Worm (Caenorhabditis elegans): Measurements from ENCODE around the gene T22B7.3.

T22B7.3 gene

ce11 chrX:5631626-5632025 lies 15.5 kb upstream of the T22B7.3 start, which contains the start of gene T22B7.8:
Gene T22B7.8, plus strand, starts transcription at chrX:5631926.
- no peak for TF ChIP-seq tab-1 (GFP tag; IDR thresholded peaks at IDR 0.05)
- TF ChIP-seq T22C8.4 (GFP tag; IDR thresholded peaks at IDR 0.05), result no peak
- no peak for TF ChIP-seq ztf-29 (GFP tag; IDR thresholded peaks at IDR 0.05)
- TF ChIP-seq klf-2 (GFP tag; conservative IDR thresholded peaks at IDR 0.05), result no peak
- no peak for TF ChIP-seq flt-1 (GFP tag; IDR thresholded peaks at IDR 0.05)
- TF ChIP-seq ztf-23 (GFP tag; IDR thresholded peaks at IDR 0.05), result no peak
- no peak for TF ChIP-seq ref-1 (GFP tag; conservative IDR thresholded peaks at IDR 0.05)
- TF ChIP-seq med-1 (GFP tag; optimal IDR thresholded peaks at IDR 0.05; ENCODE audit: insufficient read depth), result no peak

- TF ChIP-seq flt-1 (GFP tag; IDR thresholded peaks at IDR 0.05) (no peak), med-1 (GFP tag; optimal IDR thresholded peaks at IDR 0.05; ENCODE audit: insufficient read depth) (no peak), klf-2 (GFP tag; conservative IDR thresholded peaks at IDR 0.05) (no peak), ref-1 (GFP tag; conservative IDR thresholded peaks at IDR 0.05) (no peak), tab-1 (GFP tag; IDR thresholded peaks at IDR 0.05) (no peak), ztf-29 (GFP tag; IDR thresholded peaks at IDR 0.05) (no peak), cog-1 (tag; optimal IDR thresholded peaks at IDR 0.05) (no peak), T22C8.4 (GFP tag; IDR thresholded peaks at IDR 0.05) (no peak), ztf-23 (GFP tag; IDR thresholded peaks at IDR 0.05) (no peak)
Measured at ce11 chrX:5639562-5639961, 7.6 kb upstream of the T22B7.3 start.

- no peak for TF ChIP-seq cog-1 (tag; optimal IDR thresholded peaks at IDR 0.05)
- no peak for TF ChIP-seq T22C8.4 (GFP tag; IDR thresholded peaks at IDR 0.05)
- TF ChIP-seq flt-1 (GFP tag; IDR thresholded peaks at IDR 0.05), result no peak
- no peak for TF ChIP-seq ref-1 (GFP tag; conservative IDR thresholded peaks at IDR 0.05)
- TF ChIP-seq klf-2 (GFP tag; conservative IDR thresholded peaks at IDR 0.05), result no peak
- no peak for TF ChIP-seq ztf-23 (GFP tag; IDR thresholded peaks at IDR 0.05)
- no peak for TF ChIP-seq tab-1 (GFP tag; IDR thresholded peaks at IDR 0.05)
- TF ChIP-seq ztf-29 (GFP tag; IDR thresholded peaks at IDR 0.05), result no peak
- no peak for TF ChIP-seq med-1 (GFP tag; optimal IDR thresholded peaks at IDR 0.05; ENCODE audit: insufficient read depth)
Measured at ce11 chrX:5641315-5641714, 5.9 kb upstream of the T22B7.3 start, which contains the start of gene T22B7.4. Gene T22B7.4, minus strand, starts transcription at chrX:5641415.

- TF ChIP-seq med-1 (GFP tag; optimal IDR thresholded peaks at IDR 0.05; ENCODE audit: insufficient read depth) (no peak), flt-1 (GFP tag; IDR thresholded peaks at IDR 0.05) (no peak), klf-2 (GFP tag; conservative IDR thresholded peaks at IDR 0.05) (no peak), ztf-23 (GFP tag; IDR thresholded peaks at IDR 0.05) (no peak), tab-1 (GFP tag; IDR thresholded peaks at IDR 0.05) (no peak)
Measured at ce11 chrX:5644112-5644511, 3.1 kb upstream of the T22B7.3 start.

- TF ChIP-seq ref-1 (GFP tag; conservative IDR thresholded peaks at IDR 0.05) (no peak), flt-1 (GFP tag; IDR thresholded peaks at IDR 0.05) (no peak), klf-2 (GFP tag; conservative IDR thresholded peaks at IDR 0.05) (no peak), tab-1 (GFP tag; IDR thresholded peaks at IDR 0.05) (no peak), cog-1 (tag; optimal IDR thresholded peaks at IDR 0.05) (no peak), med-1 (GFP tag; optimal IDR thresholded peaks at IDR 0.05; ENCODE audit: insufficient read depth) (no peak), T22C8.4 (GFP tag; IDR thresholded peaks at IDR 0.05) (no peak), ztf-29 (GFP tag; IDR thresholded peaks at IDR 0.05) (no peak), ztf-23 (GFP tag; IDR thresholded peaks at IDR 0.05) (no peak)
Measured at ce11 chrX:5645606-5646005, 1.6 kb upstream of the T22B7.3 start.

ce11 chrX:5647884-5648283 lies 711 bp downstream of the T22B7.3 start, which contains the start of gene srv-7:
Gene srv-7, minus strand, starts transcription at chrX:5647984.
- TF ChIP-seq ref-1 (GFP tag; conservative IDR thresholded peaks at IDR 0.05), result no peak
- TF ChIP-seq klf-2 (GFP tag; conservative IDR thresholded peaks at IDR 0.05), result no peak
- no peak for TF ChIP-seq ztf-29 (GFP tag; IDR thresholded peaks at IDR 0.05)
- TF ChIP-seq ztf-23 (GFP tag; IDR thresholded peaks at IDR 0.05), result no peak
- no peak for TF ChIP-seq flt-1 (GFP tag; IDR thresholded peaks at IDR 0.05)
- no peak for TF ChIP-seq med-1 (GFP tag; optimal IDR thresholded peaks at IDR 0.05; ENCODE audit: insufficient read depth)
- TF ChIP-seq cog-1 (tag; optimal IDR thresholded peaks at IDR 0.05), result no peak
- no peak for TF ChIP-seq tab-1 (GFP tag; IDR thresholded peaks at IDR 0.05)
- TF ChIP-seq T22C8.4 (GFP tag; IDR thresholded peaks at IDR 0.05), result no peak

ce11 chrX:5653813-5654212 lies 6.6 kb downstream of the T22B7.3 start, which contains the start of gene T22B7.7:
Gene T22B7.7, minus strand, starts transcription at chrX:5654074.
- TF ChIP-seq ref-1 (GFP tag; conservative IDR thresholded peaks at IDR 0.05) (no peak), med-1 (GFP tag; optimal IDR thresholded peaks at IDR 0.05; ENCODE audit: insufficient read depth) (no peak), tab-1 (GFP tag; IDR thresholded peaks at IDR 0.05) (no peak), flt-1 (GFP tag; IDR thresholded peaks at IDR 0.05) (no peak), ztf-23 (GFP tag; IDR thresholded peaks at IDR 0.05) (no peak), klf-2 (GFP tag; conservative IDR thresholded peaks at IDR 0.05) (no peak), cog-1 (tag; optimal IDR thresholded peaks at IDR 0.05) (no peak), T22C8.4 (GFP tag; IDR thresholded peaks at IDR 0.05) (no peak), ztf-29 (GFP tag; IDR thresholded peaks at IDR 0.05) (no peak)

ce11 chrX:5655601-5656000 lies 8.4 kb downstream of the T22B7.3 start:
- TF ChIP-seq tab-1 (GFP tag; IDR thresholded peaks at IDR 0.05), result no peak
- no peak for TF ChIP-seq flt-1 (GFP tag; IDR thresholded peaks at IDR 0.05)
- no peak for TF ChIP-seq cog-1 (tag; optimal IDR thresholded peaks at IDR 0.05)
- no peak for TF ChIP-seq ztf-29 (GFP tag; IDR thresholded peaks at IDR 0.05)
- no peak for TF ChIP-seq ztf-23 (GFP tag; IDR thresholded peaks at IDR 0.05)
- TF ChIP-seq ref-1 (GFP tag; conservative IDR thresholded peaks at IDR 0.05), result no peak
- no peak for TF ChIP-seq med-1 (GFP tag; optimal IDR thresholded peaks at IDR 0.05; ENCODE audit: insufficient read depth)
- no peak for TF ChIP-seq T22C8.4 (GFP tag; IDR thresholded peaks at IDR 0.05)
- no peak for TF ChIP-seq klf-2 (GFP tag; conservative IDR thresholded peaks at IDR 0.05)

- TF ChIP-seq cog-1 (tag; optimal IDR thresholded peaks at IDR 0.05), result no peak
- TF ChIP-seq med-1 (GFP tag; optimal IDR thresholded peaks at IDR 0.05; ENCODE audit: insufficient read depth), result no peak
- TF ChIP-seq T22C8.4 (GFP tag; IDR thresholded peaks at IDR 0.05), result no peak
- no peak for TF ChIP-seq klf-2 (GFP tag; conservative IDR thresholded peaks at IDR 0.05)
- no peak for TF ChIP-seq ref-1 (GFP tag; conservative IDR thresholded peaks at IDR 0.05)
- no peak for TF ChIP-seq ztf-29 (GFP tag; IDR thresholded peaks at IDR 0.05)
- no peak for TF ChIP-seq ztf-23 (GFP tag; IDR thresholded peaks at IDR 0.05)
- no peak for TF ChIP-seq tab-1 (GFP tag; IDR thresholded peaks at IDR 0.05)
- no peak for TF ChIP-seq flt-1 (GFP tag; IDR thresholded peaks at IDR 0.05)
Measured at ce11 chrX:5659614-5660013, 12.4 kb downstream of the T22B7.3 start, which contains the start of gene T22B7.22. Gene T22B7.22, plus strand, starts transcription at chrX:5659967.

ce11 chrX:5661179-5661578 lies 14.0 kb downstream of the T22B7.3 start:
- TF ChIP-seq cog-1 (tag; optimal IDR thresholded peaks at IDR 0.05), result no peak
- TF ChIP-seq ztf-23 (GFP tag; IDR thresholded peaks at IDR 0.05), result no peak
- no peak for TF ChIP-seq med-1 (GFP tag; optimal IDR thresholded peaks at IDR 0.05; ENCODE audit: insufficient read depth)
- no peak for TF ChIP-seq ref-1 (GFP tag; conservative IDR thresholded peaks at IDR 0.05)
